Worm (Caenorhabditis elegans): ENCODE data around the gene C04E7.1.

The C04E7.1 gene

ce11 chrX:382692-383091, 24.8 kb downstream of the C04E7.1 start, which contains the start of gene ife-2:
TSS of gene ife-2 (minus strand) at chrX:382709.
- TF ChIP-seq nhr-6 (tag; optimal IDR thresholded peaks at IDR 0.05) (peak; percentile 75), hif-1 (tag; optimal IDR thresholded peaks at IDR 0.05) (peak in 1 of 2 experiments; percentile 24), hlh-30 (tag; optimal IDR thresholded peaks at IDR 0.05; ENCODE audit: insufficient read depth) (peak; percentile 85), dpl-1 (GFP tag; optimal IDR thresholded peaks at IDR 0.05) (peak; percentile 71), fkh-10 (GFP tag; optimal IDR thresholded peaks at IDR 0.05) (no peak), tra-1 (GFP tag; IDR thresholded peaks at IDR 0.05) (no peak), lim-7 (GFP tag; IDR thresholded peaks at IDR 0.05) (no peak), zfp-2 (tag; optimal IDR thresholded peaks at IDR 0.05) (no peak), hlh-11 (tag; optimal IDR thresholded peaks at IDR 0.05) (peak; percentile 71), egl-43 (GFP tag; IDR thresholded peaks at IDR 0.05) (no peak), mep-1 (tag; optimal IDR thresholded peaks at IDR 0.05) (peak; percentile 79), F44E2.7 (GFP tag; IDR thresholded peaks at IDR 0.05) (no peak), php-3 (GFP tag; IDR thresholded peaks at IDR 0.05) (no peak), dve-1 (tag; optimal IDR thresholded peaks at IDR 0.05; ENCODE audit: insufficient read depth) (peak; percentile 88), nhr-11 (tag; optimal IDR thresholded peaks at IDR 0.05) (peak; percentile 39), ctbp-1 (GFP tag; IDR thresholded peaks at IDR 0.05) (no peak), spr-1 (tag; optimal IDR thresholded peaks at IDR 0.05) (peak; percentile 26), dmd-6 (GFP tag; IDR thresholded peaks at IDR 0.05) (peak; percentile 40; the same call in 1 of the 2 replicates), hmg-1.1 (GFP tag; IDR thresholded peaks at IDR 0.05) (peak; percentile 63), ZK546.5 (tag; optimal IDR thresholded peaks at IDR 0.05) (no peak), F10B5.3 (tag; optimal IDR thresholded peaks at IDR 0.05) (peak; percentile 9), aha-1 (tag) (peak; percentile 80), pqm-1 (tag; optimal IDR thresholded peaks at IDR 0.05) (peak; percentile 7), lin-38 (GFP tag; IDR thresholded peaks at IDR 0.05) (peak; percentile 46), saeg-2 (GFP tag; IDR thresholded peaks at IDR 0.05) (no peak), lsy-2 (tag; optimal IDR thresholded peaks at IDR 0.05) (peak in 1 of 2 experiments; percentile 82), F26F4.8 (GFP tag; conservative IDR thresholded peaks at IDR 0.05) (no peak), skn-1 (tag; optimal IDR thresholded peaks at IDR 0.05) (no peak), nhr-28 (tag; optimal IDR thresholded peaks at IDR 0.05) (peak; percentile 89), jun-1 (tag; optimal IDR thresholded peaks at IDR 0.05) (peak; percentile 30), ceh-82 (tag; optimal IDR thresholded peaks at IDR 0.05) (no peak), duxl-1 (tag; optimal IDR thresholded peaks at IDR 0.05; ENCODE audit: poor library complexity) (peak; percentile 54), mxl-3 (GFP tag; optimal IDR thresholded peaks at IDR 0.05) (peak; percentile 58), mdl-1 (tag; optimal IDR thresholded peaks at IDR 0.05) (peak in 1 of 2 experiments; percentile 39), nhr-25 (tag; optimal IDR thresholded peaks at IDR 0.05; ENCODE audit: borderline replicate concordance, insufficient read depth) (no peak), rbr-2 (tag; optimal IDR thresholded peaks at IDR 0.05) (peak; percentile 54), daf-16 (GFP tag; optimal IDR thresholded peaks at IDR 0.05) (peak in 1 of 2 experiments; percentile 42), daf-16 (tag; optimal IDR thresholded peaks at IDR 0.05) (peak; percentile 87), mes-2 (tag; optimal IDR thresholded peaks at IDR 0.05; ENCODE audit: poor library complexity, severe bottlenecking) (peak; percentile 77), ces-1 (GFP tag; optimal IDR thresholded peaks at IDR 0.05) (no peak), lir-3 (tag; optimal IDR thresholded peaks at IDR 0.05) (no peak), nhr-77 (tag; optimal IDR thresholded peaks at IDR 0.05) (peak; percentile 79)

ce11 chrX:388728-389127, 30.8 kb downstream of the C04E7.1 start, which contains the start of gene ceh-93:
TSS of gene ceh-93 (minus strand) at chrX:388797.
- TF ChIP-seq hif-1 (tag; optimal IDR thresholded peaks at IDR 0.05) (no peak), lin-38 (GFP tag; IDR thresholded peaks at IDR 0.05) (peak; percentile 66), nhr-28 (tag; optimal IDR thresholded peaks at IDR 0.05) (peak; percentile 17), T20F7.1 (GFP tag; optimal IDR thresholded peaks at IDR 0.05) (no peak), hmg-1.1 (GFP tag; IDR thresholded peaks at IDR 0.05) (peak; percentile 55), dpl-1 (GFP tag; optimal IDR thresholded peaks at IDR 0.05) (peak; percentile 0), daf-16 (GFP tag; optimal IDR thresholded peaks at IDR 0.05) (no peak), daf-16 (tag; optimal IDR thresholded peaks at IDR 0.05) (peak; percentile 59), T26A8.4 (GFP tag; IDR thresholded peaks at IDR 0.05) (no peak), ceh-82 (tag; optimal IDR thresholded peaks at IDR 0.05) (no peak)
